Worm (Caenorhabditis elegans) whole organism, young adult: ENCODE data around the gene pro-3.

Source experiments
- B0336.3 ChIP-seq: fragments of 200-800 bp; sonication (Bioruptor generic); IDR thresholded peaks from 2 replicates; pipeline ENCODE4 v1.3.6; 2022; ENCODE audit warnings: missing genetic modification characterization, missing compliant biosample characterization
- C06A6.2 ChIP-seq: fragments of 200-800 bp; sonication (Bioruptor generic); conservative IDR thresholded peaks from 2 replicates; pipeline ENCODE4 v1.3.6; 2022; ENCODE audit warnings: missing genetic modification characterization, missing compliant biosample characterization
- F33H1.4 ChIP-seq: fragments of 200-800 bp; sonication (Bioruptor generic); IDR thresholded peaks from 2 replicates; pipeline ENCODE4 v1.3.6; 2022; ENCODE audit warnings: missing genetic modification reagents, missing genetic modification characterization, missing compliant biosample characterization
- F52B5.7 ChIP-seq: sonication (generic microtip); optimal IDR thresholded peaks from 2 replicates; lab custom pipeline; 2016; ENCODE audit warnings: mild to moderate bottlenecking, missing genetic modification characterization, missing compliant biosample characterization
- K12H6.12 ChIP-seq: fragments of 200-800 bp; sonication (Bioruptor generic); optimal IDR thresholded peaks from 2 replicates; lab custom pipeline; 2018; ENCODE audit warnings: mild to moderate bottlenecking, missing genetic modification characterization, missing compliant biosample characterization
- T26A5.8 ChIP-seq: sonication (generic microtip); optimal IDR thresholded peaks from 2 replicates; lab custom pipeline; 2016; ENCODE audit warnings: missing genetic modification characterization, missing compliant biosample characterization
- Y53F4B.3 ChIP-seq: fragments of 200-800 bp; sonication (Bioruptor generic); IDR thresholded peaks from 2 replicates; pipeline ENCODE4 v1.3.6; 2022; ENCODE audit warnings: missing genetic modification reagents, missing genetic modification characterization, missing compliant biosample characterization
- Y53G8AR.9 ChIP-seq: fragments of 200-800 bp; sonication (Bioruptor generic); conservative IDR thresholded peaks from 2 replicates; pipeline ENCODE4 v1.3.6; 2022; ENCODE audit warnings: missing genetic modification reagents, missing genetic modification characterization, missing compliant biosample characterization
- ZK185.1 ChIP-seq: sonication (generic microtip); optimal IDR thresholded peaks from 2 replicates; lab custom pipeline; 2016; ENCODE audit warnings: mild to moderate bottlenecking, missing genetic modification characterization, missing compliant biosample characterization; ENCODE audit not compliant: poor library complexity, severe bottlenecking
- ama-1 ChIP-seq, 3 experiments: fragments of 150-350 bp in 1 of 3; sonication (generic microtip) in 2 of 3; optimal IDR thresholded peaks; 2 replicates each; lab custom pipeline; 2014 to 2018; ENCODE audit warnings: missing biosample characterization in 2 of 3, missing genetic modification characterization in 2 of 3, missing genetic modification reagents in 2 of 3
- atf-7 ChIP-seq: sonication (generic microtip); optimal IDR thresholded peaks from 2 replicates; lab custom pipeline; 2017; ENCODE audit warnings: mild to moderate bottlenecking, missing genetic modification characterization, missing compliant biosample characterization
- attf-3 ChIP-seq: fragments of 200-800 bp; sonication (Bioruptor generic); conservative IDR thresholded peaks from 2 replicates; pipeline ENCODE4 v1.3.6; 2022; ENCODE audit warnings: missing genetic modification reagents, missing genetic modification characterization, missing compliant biosample characterization
- attf-5 ChIP-seq: fragments of 200-800 bp; sonication (Bioruptor generic); optimal IDR thresholded peaks from 2 replicates; lab custom pipeline; 2018; ENCODE audit warnings: mild to moderate bottlenecking, missing genetic modification characterization, missing compliant biosample characterization
- ccch-3 ChIP-seq: fragments of 200-800 bp; sonication (Bioruptor generic); optimal IDR thresholded peaks from 2 replicates; lab custom pipeline; 2018; ENCODE audit warnings: mild to moderate bottlenecking, missing genetic modification characterization, missing compliant biosample characterization
- ceh-27 ChIP-seq: fragments of 200-800 bp; sonication (Bioruptor generic); optimal IDR thresholded peaks from 2 replicates; lab custom pipeline; 2018; ENCODE audit warnings: mild to moderate bottlenecking, missing genetic modification characterization, moderate library complexity, missing compliant biosample characterization
- ceh-79 ChIP-seq: sonication (generic microtip); optimal IDR thresholded peaks from 2 replicates; lab custom pipeline; 2017; ENCODE audit warnings: mild to moderate bottlenecking, missing genetic modification characterization, missing compliant biosample characterization
- chd-7 ChIP-seq: sonication (generic microtip); optimal IDR thresholded peaks from 2 replicates; lab custom pipeline; 2016; ENCODE audit warnings: mild to moderate bottlenecking, missing genetic modification characterization, moderate library complexity, missing compliant biosample characterization
- dox-1 ChIP-seq: fragments of 200-800 bp; sonication (Bioruptor generic); IDR thresholded peaks from 2 replicates; pipeline ENCODE4 v1.3.6; 2022; ENCODE audit warnings: missing genetic modification reagents, missing genetic modification characterization, missing compliant biosample characterization
- efl-1 ChIP-seq: fragments of 150-350 bp; optimal IDR thresholded peaks from 2 replicates; lab custom pipeline; 2014; ENCODE audit warnings: missing biosample characterization, missing genetic modification reagents, missing genetic modification characterization
- egrh-3 ChIP-seq: fragments of 200-800 bp; sonication (Bioruptor generic); IDR thresholded peaks from 2 replicates; pipeline ENCODE4 v1.3.6; 2022; ENCODE audit warnings: missing genetic modification reagents, missing genetic modification characterization, missing compliant biosample characterization
- ekl-4 ChIP-seq: fragments of 200-800 bp; sonication (Bioruptor generic); IDR thresholded peaks from 2 replicates; pipeline ENCODE4 v1.3.6; 2022; ENCODE audit warnings: missing genetic modification reagents, missing genetic modification characterization, missing compliant biosample characterization
- gei-17 ChIP-seq: fragments of 200-800 bp; sonication (Bioruptor generic); optimal IDR thresholded peaks from 2 replicates; lab custom pipeline; 2018; ENCODE audit warnings: mild to moderate bottlenecking, missing genetic modification characterization, missing compliant biosample characterization
- hsf-1 ChIP-seq: fragments of 200-800 bp; sonication (Bioruptor generic); IDR thresholded peaks from 2 replicates; pipeline ENCODE4 v1.3.6; 2022; ENCODE audit warnings: missing genetic modification reagents, missing genetic modification characterization, missing compliant biosample characterization
- lag-1 ChIP-seq: fragments of 200-800 bp; sonication (Bioruptor generic); IDR thresholded peaks from 2 replicates; pipeline ENCODE4 v1.3.6; 2022; ENCODE audit warnings: missing genetic modification reagents, missing genetic modification characterization, missing compliant biosample characterization
- let-526 ChIP-seq: fragments of 200-800 bp; sonication (Bioruptor generic); IDR thresholded peaks from 2 replicates; pipeline ENCODE4 v1.3.6; 2022; ENCODE audit warnings: missing genetic modification reagents, missing genetic modification characterization, missing compliant biosample characterization
- lin-40 ChIP-seq: sonication (generic microtip); optimal IDR thresholded peaks from 2 replicates; lab custom pipeline; 2016; ENCODE audit warnings: missing genetic modification characterization, mild to moderate bottlenecking, missing compliant biosample characterization, missing genotype, missing genetic modification reagents
- lir-1 ChIP-seq: fragments of 200-800 bp; sonication (Bioruptor generic); conservative IDR thresholded peaks from 2 replicates; pipeline ENCODE4 v1.3.6; 2022; ENCODE audit warnings: missing genetic modification reagents, missing genetic modification characterization, missing compliant biosample characterization
- madf-10 ChIP-seq: sonication (generic microtip); optimal IDR thresholded peaks from 2 replicates; lab custom pipeline; 2016; ENCODE audit warnings: mild to moderate bottlenecking, missing genetic modification characterization, missing compliant biosample characterization
- madf-6 ChIP-seq: fragments of 200-800 bp; sonication (Bioruptor generic); IDR thresholded peaks from 2 replicates; pipeline ENCODE4 v1.3.6; 2022; ENCODE audit warnings: missing genetic modification reagents, missing genetic modification characterization, missing compliant biosample characterization
- mcd-1 ChIP-seq: fragments of 200-800 bp; sonication (Bioruptor generic); IDR thresholded peaks from 2 replicates; pipeline ENCODE4 v1.3.6; 2022; ENCODE audit warnings: missing genetic modification reagents, missing genetic modification characterization, missing compliant biosample characterization
- mes-4 ChIP-seq: sonication (generic microtip); optimal IDR thresholded peaks from 2 replicates; lab custom pipeline; 2016; ENCODE audit warnings: missing genotype, missing genetic modification characterization, missing compliant biosample characterization
- nfya-2 ChIP-seq: fragments of 200-800 bp; sonication (Bioruptor generic); IDR thresholded peaks from 2 replicates; pipeline ENCODE4 v1.3.6; 2022; ENCODE audit warnings: missing genetic modification reagents, missing genetic modification characterization, missing compliant biosample characterization
- nhr-120 ChIP-seq: fragments of 200-800 bp; sonication (Bioruptor generic); IDR thresholded peaks from 2 replicates; pipeline ENCODE4 v1.3.6; 2022; ENCODE audit warnings: missing genetic modification characterization, missing compliant biosample characterization
- nhr-90 ChIP-seq: sonication (generic microtip); optimal IDR thresholded peaks from 2 replicates; lab custom pipeline; 2016; ENCODE audit warnings: missing genotype, mild to moderate bottlenecking, missing genetic modification characterization, missing compliant biosample characterization
- pha-4 ChIP-seq: fragments of 150-350 bp; sonication (generic microtip); optimal IDR thresholded peaks from 2 replicates; lab custom pipeline; 2014; ENCODE audit warnings: missing biosample characterization, missing genetic modification reagents, missing genetic modification characterization
- rcor-1 ChIP-seq: fragments of 200-800 bp; sonication (Bioruptor generic); IDR thresholded peaks from 2 replicates; pipeline ENCODE4 v1.3.6; 2022; ENCODE audit warnings: missing genetic modification reagents, missing genetic modification characterization, missing compliant biosample characterization
- sdz-38 ChIP-seq: sonication (generic microtip); optimal IDR thresholded peaks from 2 replicates; lab custom pipeline; 2016; ENCODE audit warnings: missing genotype, missing genetic modification characterization, missing compliant biosample characterization
- snpc-3.4 ChIP-seq: sonication (generic microtip); optimal IDR thresholded peaks from 2 replicates; lab custom pipeline; 2017; ENCODE audit warnings: missing genetic modification characterization, mild to moderate bottlenecking, missing compliant biosample characterization, antibody characterized with exemption, moderate library complexity, missing genotype, missing genetic modification reagents
- somi-1 ChIP-seq: fragments of 200-800 bp; sonication (Bioruptor generic); optimal IDR thresholded peaks from 2 replicates; lab custom pipeline; 2018; ENCODE audit warnings: mild to moderate bottlenecking, missing genetic modification characterization, missing compliant biosample characterization
- tbp1 ChIP-seq: fragments of 200-800 bp; sonication (Bioruptor generic); optimal IDR thresholded peaks from 2 replicates; lab custom pipeline; 2018; ENCODE audit warnings: mild to moderate bottlenecking, missing genetic modification characterization, missing compliant biosample characterization
- unc-130 ChIP-seq: sonication (generic microtip); optimal IDR thresholded peaks from 2 replicates; lab custom pipeline; 2016; ENCODE audit warnings: missing genetic modification reagents, missing genetic modification characterization, missing compliant biosample characterization
- xnd-1 ChIP-seq: sonication (generic microtip); optimal IDR thresholded peaks from 2 replicates; lab custom pipeline; 2016; ENCODE audit warnings: missing genotype, missing genetic modification reagents, missing genetic modification characterization, missing compliant biosample characterization
- zfh-2 ChIP-seq: fragments of 200-800 bp; sonication (Bioruptor generic); conservative IDR thresholded peaks from 2 replicates; pipeline ENCODE4 v1.3.6; 2022; ENCODE audit warnings: missing genetic modification reagents, missing genetic modification characterization, missing compliant biosample characterization
- ztf-6 ChIP-seq: fragments of 200-800 bp; sonication (Bioruptor generic); IDR thresholded peaks from 2 replicates; pipeline ENCODE4 v1.3.6; 2022; ENCODE audit warnings: missing genetic modification reagents, missing genetic modification characterization, missing compliant biosample characterization

pro-3 gene

DNA sequence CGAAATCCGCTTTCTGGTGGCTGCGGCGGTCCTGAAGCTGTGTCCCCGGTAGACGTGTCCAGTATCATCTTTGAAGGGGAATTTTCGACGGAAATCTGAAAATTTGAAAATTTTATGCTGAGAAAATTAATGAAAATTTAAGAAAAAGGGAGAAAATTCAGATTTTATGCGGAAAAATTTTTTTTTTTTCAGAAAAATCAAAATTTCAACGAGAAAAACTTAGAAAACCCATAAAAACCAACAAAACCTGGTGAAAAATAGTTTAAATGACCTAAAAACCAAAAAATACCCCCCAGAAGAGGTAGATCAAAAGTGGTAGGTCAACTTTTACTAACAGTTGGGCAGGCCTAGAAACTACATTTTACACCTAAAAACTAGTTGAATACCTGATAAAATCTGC lies 15.3 kb upstream of the pro-3 start, which contains the start of gene Y39B6A.10 (continued):
- TF ChIP-seq unc-130 (GFP tag; lab: Kevin White, UChicago), result no peak
- no peak for TF ChIP-seq zfh-2 (GFP tag; lab: Robert Waterston, UW)
- TF ChIP-seq xnd-1 (tag; lab: Kevin White, UChicago), result no peak
- TF ChIP-seq tbp1 (GFP tag; lab: Kevin White, UChicago), result no peak
- no peak for TF ChIP-seq sdz-38
- TF ChIP-seq ceh-79, result no peak

DNA sequence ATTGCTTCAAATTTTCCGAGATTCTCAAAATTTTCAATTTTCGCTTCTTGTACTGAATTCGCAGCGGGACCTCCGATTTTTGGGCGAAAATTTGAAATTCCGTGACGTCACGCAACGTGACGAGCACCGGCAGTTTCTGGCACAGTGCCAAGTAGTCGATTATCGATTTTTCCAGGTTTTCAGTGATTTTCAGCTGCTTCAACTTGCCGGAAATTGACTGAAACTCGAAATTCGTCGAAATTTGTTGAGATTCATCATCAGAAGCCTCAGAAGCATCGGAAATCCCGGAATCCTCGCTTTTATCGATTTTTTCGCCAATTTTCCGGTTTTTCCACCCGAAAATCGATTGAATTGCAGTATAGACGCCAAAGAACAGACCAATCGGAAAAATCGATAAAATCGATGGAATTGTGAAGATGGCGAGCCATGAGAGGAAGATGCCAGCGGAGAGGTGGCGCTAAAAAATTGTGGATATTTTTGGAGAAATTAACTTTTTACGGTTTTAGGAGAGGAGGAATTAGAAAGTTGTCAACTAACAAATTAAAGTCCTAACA lies 13.7 kb upstream of the pro-3 start:
- TF ChIP-seq lir-1 (no peak), ceh-27 (no peak), chd-7 (tag; lab: Kevin White, UChicago) (no peak), B0336.3 (GFP tag; lab: Robert Waterston, UW) (no peak), K12H6.12 (tag; lab: Kevin White, UChicago) (no peak), snpc-3.4 (tag; lab: Kevin White, UChicago) (no peak)

DNA sequence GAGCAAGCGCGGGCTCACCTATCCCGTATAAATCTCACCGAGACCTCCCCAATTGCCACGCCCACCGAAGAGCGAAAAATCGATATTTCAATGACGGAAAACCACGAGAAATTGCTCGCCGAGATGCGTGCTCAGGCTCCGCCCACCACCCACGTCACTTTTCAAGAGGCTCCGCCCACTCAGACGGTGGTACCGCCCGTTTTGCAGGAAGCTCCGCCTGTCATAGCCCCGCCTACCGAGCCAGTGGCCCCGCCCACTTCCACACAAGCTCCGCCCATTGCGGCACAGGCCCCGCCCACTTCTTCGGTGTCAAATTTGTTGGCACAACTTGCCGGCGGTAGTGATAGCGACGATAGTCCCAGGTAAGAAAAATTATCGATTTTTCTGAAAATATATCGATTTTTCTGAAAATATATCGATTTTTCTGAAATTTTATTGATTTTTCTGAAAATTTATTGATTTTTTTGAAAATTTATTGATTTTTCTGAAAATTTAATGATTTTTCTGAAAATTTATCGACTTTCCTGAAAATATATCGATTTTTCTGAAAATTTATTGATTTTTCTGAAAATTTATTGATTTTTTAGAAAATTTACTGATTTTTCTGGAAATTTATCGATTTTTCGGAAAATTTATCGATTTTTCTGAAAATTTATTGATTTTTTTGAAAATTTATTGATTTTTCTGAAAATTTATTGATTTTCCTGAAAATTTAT lies 11.4 kb upstream of the pro-3 start:
- TF ChIP-seq attf-5 (GFP tag; lab: Kevin White, UChicago), result no peak
- 0 out of 2 replicates have a peak, but pooled peaks have one; percentile 28 for TF ChIP-seq mcd-1
- no peak for TF ChIP-seq gei-17
- TF ChIP-seq hsf-1, result no peak
- TF ChIP-seq Y53G8AR.9 (GFP tag; lab: Robert Waterston, UW), result no peak
- no peak for TF ChIP-seq atf-7 (tag; lab: Kevin White, UChicago)
- TF ChIP-seq attf-3 (GFP tag; lab: Robert Waterston, UW), result 0 out of 2 replicates have a peak, but pooled peaks have one; percentile 25
- TF ChIP-seq mes-4, result no peak
- no peak for TF ChIP-seq ekl-4
- TF ChIP-seq ztf-6, result no peak
- no peak for TF ChIP-seq Y53F4B.3 (GFP tag; lab: Robert Waterston, UW)
- TF ChIP-seq nhr-90 (tag; lab: Kevin White, UChicago), result no peak
- TF ChIP-seq lag-1 (GFP tag; lab: Robert Waterston, UW), result 0 out of 2 replicates have a peak, but pooled peaks have one; percentile 4
- no peak for TF ChIP-seq madf-10 (tag; lab: Kevin White, UChicago)
- TF ChIP-seq efl-1 (GFP tag; lab: Kevin White, UChicago), result no peak
- TF ChIP-seq let-526, result no peak
- no peak for TF ChIP-seq somi-1 (GFP tag; lab: Kevin White, UChicago)
- no peak for TF ChIP-seq lin-40
- TF ChIP-seq zfh-2 (GFP tag; lab: Robert Waterston, UW), result peak; percentile 83
- TF ChIP-seq nfya-2 (GFP tag; lab: Robert Waterston, UW), result no peak
- no peak for TF ChIP-seq ama-1 (optimal IDR thresholded peaks at IDR 0.05; lab: Kevin White, UChicago)
- TF ChIP-seq ama-1 (GFP tag; optimal IDR thresholded peaks at IDR 0.05; lab: Kevin White, UChicago), result no peak
- TF ChIP-seq nhr-120 (GFP tag; lab: Robert Waterston, UW), result no peak
- TF ChIP-seq T26A5.8 (tag; lab: Kevin White, UChicago), result no peak
- TF ChIP-seq rcor-1 (GFP tag; lab: Robert Waterston, UW), result no peak
- no peak for TF ChIP-seq ccch-3
- no peak for TF ChIP-seq ceh-27
- TF ChIP-seq F33H1.4, result no peak
- TF ChIP-seq ZK185.1 (tag; lab: Kevin White, UChicago), result no peak
- TF ChIP-seq snpc-3.4 (tag; lab: Kevin White, UChicago), result no peak
- no peak for TF ChIP-seq madf-6 (GFP tag; lab: Robert Waterston, UW)
- peak; percentile 57; the same call in 1 of the 2 replicates for TF ChIP-seq egrh-3 (GFP tag; lab: Robert Waterston, UW)
- TF ChIP-seq dox-1 (GFP tag; lab: Robert Waterston, UW), result no peak
- no peak for TF ChIP-seq C06A6.2 (GFP tag; lab: Robert Waterston, UW)
- no peak for TF ChIP-seq F52B5.7 (tag; lab: Kevin White, UChicago)
- no peak for TF ChIP-seq pha-4 (tag; lab: Kevin White, UChicago)
